Worm (Caenorhabditis elegans) whole organism, L2 larva: ENCODE data around the gene C45H4.18.
"Not testable (repeated sequence)": the region's sequence is repeated elsewhere in the genome, so short reads cannot be mapped to it uniquely, and the experiment has no call there.

Experiments used
- blmp-1 ChIP-seq: sonication (generic microtip); optimal IDR thresholded peaks from 2 replicates; lab custom pipeline; 2017; ENCODE audit warnings: missing genetic modification characterization, mild to moderate bottlenecking, missing compliant biosample characterization, antibody characterized with exemption, moderate library complexity; ENCODE audit not compliant: insufficient read depth
- elt-1 ChIP-seq: fragments of 150-350 bp; optimal IDR thresholded peaks from 2 replicates; lab custom pipeline; 2014; ENCODE audit warnings: missing biosample characterization, missing genetic modification characterization
- gmeb-1 ChIP-seq: fragments of 150-350 bp; optimal IDR thresholded peaks from 2 replicates; lab custom pipeline; 2014; ENCODE audit warnings: missing biosample characterization, missing genetic modification characterization
- lsy-2 ChIP-seq, 2 experiments: fragments of 150-350 bp in 1 of 2; sonication (generic microtip) in 1 of 2; optimal IDR thresholded peaks; 2 replicates each; lab custom pipeline; 2014 to 2017; ENCODE audit warnings: missing biosample characterization in 2 of 2, missing genetic modification characterization in 2 of 2
- nhr-12 ChIP-seq: fragments of 150-350 bp; optimal IDR thresholded peaks from 2 replicates; lab custom pipeline; 2014; ENCODE audit warnings: missing biosample characterization, missing genetic modification characterization
- nhr-237 ChIP-seq: fragments of 150-350 bp; optimal IDR thresholded peaks from 2 replicates; lab custom pipeline; 2014; ENCODE audit warnings: missing biosample characterization, missing genetic modification characterization
- unc-39 ChIP-seq: fragments of 150-350 bp; optimal IDR thresholded peaks from 2 replicates; lab custom pipeline; 2014; ENCODE audit warnings: missing biosample characterization, missing genetic modification characterization
- unc-62 ChIP-seq: fragments of 150-350 bp; optimal IDR thresholded peaks from 2 replicates; lab custom pipeline; 2014; ENCODE audit warnings: missing biosample characterization, missing genetic modification reagents, missing genetic modification characterization

DNA sequence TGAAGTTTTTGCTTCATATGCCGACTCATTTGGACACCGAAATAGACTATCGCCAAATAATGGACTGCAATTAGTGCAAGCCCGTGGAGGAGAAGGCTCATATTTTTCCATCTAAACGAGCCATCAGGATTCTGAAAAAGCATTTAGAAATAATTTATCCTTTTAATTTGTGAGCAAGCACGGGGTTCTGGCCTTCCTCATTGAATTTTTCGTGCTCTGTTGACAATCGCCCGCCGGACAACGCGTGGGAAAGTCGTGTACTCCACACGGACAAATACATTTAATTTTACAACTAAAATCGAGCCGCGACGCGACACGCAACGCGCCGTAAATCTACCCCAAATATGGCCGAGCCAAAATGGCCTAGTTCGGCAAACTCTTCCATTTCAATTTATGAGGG is 30.9 kb upstream of the C45H4.18 start, which contains the start of gene F22F7.12:
- TF ChIP-seq unc-62 (GFP tag; lab: Kevin White, UChicago); elt-1 (tag; lab: Kevin White, UChicago); unc-39 (tag; lab: Kevin White, UChicago); blmp-1 (tag; lab: Kevin White, UChicago); lsy-2 (tag; optimal IDR thresholded peaks at IDR 0.05; lab: Kevin White, UChicago); nhr-237 (tag; lab: Kevin White, UChicago); nhr-12 (tag; lab: Kevin White, UChicago); gmeb-1: not testable (repeated sequence)
